Worm (Caenorhabditis elegans): Measurements from ENCODE around the gene K11H12.1.

K11H12.1 gene

ce11 chrIV:664122-664521, 10.9 kb upstream of the K11H12.1 start:
- TF ChIP-seq lin-13 (GFP tag; optimal IDR thresholded peaks at IDR 0.05), result no peak
- no peak for TF ChIP-seq nhr-11 (tag; optimal IDR thresholded peaks at IDR 0.05)
- peak in 1 of 2 experiments; percentile 14 for TF ChIP-seq lsy-2 (tag; optimal IDR thresholded peaks at IDR 0.05)
- TF ChIP-seq C34F6.9 (tag; optimal IDR thresholded peaks at IDR 0.05), result peak; percentile 29
- TF ChIP-seq nhr-129 (tag; optimal IDR thresholded peaks at IDR 0.05), result peak; percentile 10
- peak; percentile 29 for TF ChIP-seq nhr-25 (tag; optimal IDR thresholded peaks at IDR 0.05)
- no peak for TF ChIP-seq elt-3 (tag; optimal IDR thresholded peaks at IDR 0.05)

DNA sequence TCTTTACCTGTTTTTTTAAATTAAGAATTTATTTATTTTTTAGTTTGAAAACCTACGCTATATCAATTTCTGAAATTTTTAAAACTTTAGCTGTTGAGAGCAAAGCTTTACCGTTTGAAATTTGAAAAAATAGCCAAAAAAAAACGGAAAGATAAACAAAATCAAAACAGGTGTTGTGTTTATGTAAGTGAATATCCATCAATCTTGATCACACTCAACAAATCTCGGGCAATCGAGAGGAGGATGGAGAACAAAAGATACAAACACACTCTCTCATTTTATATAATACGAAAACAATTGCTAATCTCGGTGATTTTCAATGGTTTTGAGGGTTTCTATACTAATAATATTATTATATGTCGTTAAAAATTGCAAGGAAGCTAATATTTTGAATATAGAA, 8.4 kb upstream of the K11H12.1 start:
- TF ChIP-seq egl-27 (tag; optimal IDR thresholded peaks at IDR 0.05) (no peak), nhr-6 (tag; optimal IDR thresholded peaks at IDR 0.05) (no peak), F13H6.1 (tag; optimal IDR thresholded peaks at IDR 0.05) (no peak), peb-1 (tag; optimal IDR thresholded peaks at IDR 0.05) (no peak), mab-5 (tag; optimal IDR thresholded peaks at IDR 0.05) (no peak), gmeb-1 (tag; optimal IDR thresholded peaks at IDR 0.05) (no peak), blmp-1 (tag; optimal IDR thresholded peaks at IDR 0.05; ENCODE audit: insufficient read depth) (no peak), mbf-1 (tag; optimal IDR thresholded peaks at IDR 0.05) (no peak), R02D3.7 (tag; optimal IDR thresholded peaks at IDR 0.05) (no peak), aly-2 (tag; optimal IDR thresholded peaks at IDR 0.05) (no peak), crh-2 (tag; optimal IDR thresholded peaks at IDR 0.05) (no peak), nhr-77 (tag; optimal IDR thresholded peaks at IDR 0.05) (no peak), nhr-11 (tag; optimal IDR thresholded peaks at IDR 0.05) (no peak), nhr-10 (tag; optimal IDR thresholded peaks at IDR 0.05) (no peak), lsy-2 (tag; optimal IDR thresholded peaks at IDR 0.05) (no peak), sma-3 (GFP tag; optimal IDR thresholded peaks at IDR 0.05) (no peak), ceh-16 (tag; optimal IDR thresholded peaks at IDR 0.05) (no peak), fos-1 (tag; optimal IDR thresholded peaks at IDR 0.05) (no peak)

DNA sequence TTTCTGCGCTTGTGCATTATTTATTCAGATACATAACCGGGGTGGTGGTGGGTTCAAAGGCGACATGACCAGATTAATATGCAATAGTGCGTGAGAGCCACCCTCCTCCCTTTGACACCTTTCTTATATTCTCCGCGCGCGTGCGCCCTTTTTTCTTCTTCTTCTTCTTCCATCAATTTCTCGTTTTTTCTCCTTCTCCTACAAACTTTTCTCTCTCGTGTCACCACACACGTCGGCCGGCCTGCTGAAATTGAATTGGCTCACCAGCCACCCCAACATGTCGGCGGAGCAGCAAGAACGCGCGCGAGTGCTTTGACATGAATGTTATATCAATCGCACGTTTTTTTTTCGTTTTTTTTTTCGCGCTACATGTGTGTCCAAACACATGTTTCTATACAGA, 6.4 kb upstream of the K11H12.1 start:
- TF ChIP-seq lin-11 (tag; optimal IDR thresholded peaks at IDR 0.05) (peak; percentile 21), nhr-6 (tag; optimal IDR thresholded peaks at IDR 0.05) (no peak)

DNA sequence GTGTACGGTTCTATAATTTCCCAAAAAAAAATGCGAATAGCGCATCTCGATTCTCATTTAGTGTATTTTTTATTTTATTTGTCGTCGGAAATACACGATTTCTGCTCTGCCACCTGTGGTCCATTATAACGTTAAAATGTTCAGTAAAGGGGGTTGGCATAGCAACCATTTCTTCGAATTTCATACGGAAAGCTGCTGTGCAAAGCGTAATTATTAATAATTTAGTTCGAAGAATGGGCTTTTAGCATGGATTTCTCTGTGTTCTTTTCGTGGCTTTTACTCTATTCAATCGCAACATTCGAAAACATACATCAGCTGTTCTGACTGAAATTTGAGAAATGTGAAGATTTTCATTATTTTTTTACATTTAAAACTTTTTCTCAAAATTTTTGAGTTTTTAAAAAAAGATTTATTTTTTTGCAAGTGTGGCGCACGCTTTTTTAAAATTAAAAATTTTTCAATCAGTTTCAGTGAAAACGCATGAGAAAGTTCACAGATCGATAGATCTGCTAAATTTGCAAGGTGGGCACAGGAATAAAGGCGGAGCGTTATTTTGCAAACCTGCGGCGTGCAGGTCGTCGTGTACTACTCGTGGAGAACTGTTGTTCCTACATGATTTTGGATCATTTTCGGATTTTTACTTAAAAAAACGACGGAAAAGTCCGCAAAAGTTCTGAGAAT, 5.4 kb upstream of the K11H12.1 start:
- TF ChIP-seq egl-27 (tag; optimal IDR thresholded peaks at IDR 0.05) (no peak), ama-1 (optimal IDR thresholded peaks at IDR 0.05) (peak; percentile 50)

DNA sequence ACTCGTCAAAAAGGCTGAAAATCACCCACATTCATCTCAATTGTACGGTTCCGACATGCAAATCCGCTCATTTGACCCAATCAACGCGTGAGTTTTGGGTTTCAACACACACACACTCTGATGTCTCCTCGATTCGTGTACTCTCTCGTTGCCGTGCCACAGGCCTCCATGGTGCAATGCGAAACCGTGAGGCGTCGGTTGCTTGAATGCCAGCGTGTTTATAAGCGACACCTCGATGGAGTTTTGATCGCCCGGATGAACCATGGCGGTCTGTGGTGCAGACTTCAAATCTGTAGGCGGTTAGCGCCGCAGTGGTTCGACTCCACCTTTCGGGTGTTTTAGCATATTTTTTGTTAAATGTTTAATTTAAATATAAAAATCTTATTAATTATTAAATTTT, 4.7 kb upstream of the K11H12.1 start:
- TF ChIP-seq aly-2 (tag; optimal IDR thresholded peaks at IDR 0.05) (no peak), zag-1 (tag; optimal IDR thresholded peaks at IDR 0.05) (no peak), gmeb-1 (tag; optimal IDR thresholded peaks at IDR 0.05) (peak; percentile 79), Y55F3AM.14 (GFP tag; optimal IDR thresholded peaks at IDR 0.05) (no peak), nhr-12 (tag; optimal IDR thresholded peaks at IDR 0.05) (no peak), unc-62 (GFP tag; optimal IDR thresholded peaks at IDR 0.05) (no peak), ama-1 (optimal IDR thresholded peaks at IDR 0.05) (no peak), nhr-23 (tag; optimal IDR thresholded peaks at IDR 0.05) (no peak), lin-39 (tag; optimal IDR thresholded peaks at IDR 0.05) (no peak), nhr-6 (tag; optimal IDR thresholded peaks at IDR 0.05) (no peak), snpc-4 (tag; optimal IDR thresholded peaks at IDR 0.05) (peak; percentile 98), ztf-11 (tag; optimal IDR thresholded peaks at IDR 0.05) (no peak), elt-3 (tag; optimal IDR thresholded peaks at IDR 0.05) (no peak), unc-55 (GFP tag; optimal IDR thresholded peaks at IDR 0.05) (peak; percentile 2), ceh-16 (tag; optimal IDR thresholded peaks at IDR 0.05) (peak; percentile 49), mbf-1 (tag; optimal IDR thresholded peaks at IDR 0.05) (no peak), egl-27 (tag; optimal IDR thresholded peaks at IDR 0.05) (no peak), ztf-1 (GFP tag; conservative IDR thresholded peaks at IDR 0.05) (no peak), R02D3.7 (tag; optimal IDR thresholded peaks at IDR 0.05) (no peak), sma-3 (GFP tag; optimal IDR thresholded peaks at IDR 0.05) (peak; percentile 54), ZK546.5 (tag; optimal IDR thresholded peaks at IDR 0.05) (no peak), lin-11 (tag; optimal IDR thresholded peaks at IDR 0.05) (peak; percentile 11), C34F6.9 (tag; optimal IDR thresholded peaks at IDR 0.05) (peak; percentile 35), nhr-237 (tag; optimal IDR thresholded peaks at IDR 0.05) (no peak), peb-1 (tag; optimal IDR thresholded peaks at IDR 0.05) (no peak), elt-1 (tag; optimal IDR thresholded peaks at IDR 0.05) (no peak), sem-4 (tag; optimal IDR thresholded peaks at IDR 0.05) (no peak), nhr-129 (tag; optimal IDR thresholded peaks at IDR 0.05) (peak; percentile 81), lin-13 (GFP tag; optimal IDR thresholded peaks at IDR 0.05) (peak; percentile 28), fos-1 (tag; optimal IDR thresholded peaks at IDR 0.05) (no peak), ceh-82 (tag; optimal IDR thresholded peaks at IDR 0.05) (no peak), sma-9 (GFP tag; optimal IDR thresholded peaks at IDR 0.05) (peak; percentile 64), sma-9 (tag; optimal IDR thresholded peaks at IDR 0.05) (no peak), skn-1 (tag; optimal IDR thresholded peaks at IDR 0.05) (no peak), nhr-25 (tag; optimal IDR thresholded peaks at IDR 0.05) (peak; percentile 9), crh-2 (tag; optimal IDR thresholded peaks at IDR 0.05) (peak; percentile 37), F13H6.1 (tag; optimal IDR thresholded peaks at IDR 0.05) (peak; percentile 46)
